Worm (Caenorhabditis elegans) whole organism, young adult: ENCODE data around the gene spat-1.

ENCODE experiments used
- athp-1 ChIP-seq: sonication (generic microtip); optimal IDR thresholded peaks from 2 replicates; lab custom pipeline; 2017; ENCODE audit warnings: mild to moderate bottlenecking, missing genetic modification characterization, missing compliant biosample characterization
- lin-35 ChIP-seq, 3 experiments: fragments of 150-350 bp in 2 of 3; sonication (generic microtip) in 1 of 3; optimal IDR thresholded peaks; 2 replicates each; lab custom pipeline; 2014 to 2018; ENCODE audit warnings: missing biosample characterization in 3 of 3, missing genetic modification characterization in 3 of 3, missing genetic modification reagents in 3 of 3
- lsy-27 ChIP-seq: sonication (generic microtip); optimal IDR thresholded peaks from 2 replicates; lab custom pipeline; 2017; ENCODE audit warnings: missing genetic modification characterization, mild to moderate bottlenecking, missing compliant biosample characterization, antibody characterized with exemption, missing genotype, borderline replicate concordance; ENCODE audit not compliant: insufficient read depth
- nfya-1 ChIP-seq: sonication (generic microtip); optimal IDR thresholded peaks from 2 replicates; lab custom pipeline; 2017; ENCODE audit warnings: antibody characterized with exemption, missing compliant biosample characterization, missing genetic modification characterization, borderline replicate concordance; ENCODE audit not compliant: insufficient read depth

DNA sequence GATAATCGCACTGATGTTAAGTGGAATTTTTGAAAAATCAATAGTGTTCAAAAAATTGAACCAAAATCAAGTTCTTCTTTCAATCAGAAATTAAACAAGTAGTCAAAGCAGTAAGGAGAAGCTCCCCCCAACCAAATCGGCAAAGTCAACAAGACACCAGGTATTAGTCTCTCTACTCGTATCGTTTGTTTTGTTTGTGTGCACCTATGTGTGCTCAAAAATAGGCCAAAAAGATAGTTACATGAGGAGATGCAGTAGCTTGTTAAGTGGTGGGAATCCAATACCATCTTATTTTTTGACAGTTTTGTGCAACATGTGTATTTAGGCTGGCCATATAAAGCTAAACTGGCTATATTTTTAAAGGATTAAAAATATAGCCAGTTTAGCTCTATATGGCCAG is 22.3 kb upstream of the spat-1 start, which contains the start of gene K10H10.12:
- TF ChIP-seq nfya-1 (tag; lab: Kevin White, UChicago) (no peak), lsy-27 (tag; lab: Kevin White, UChicago) (no peak), lin-35 (GFP tag; optimal IDR thresholded peaks at IDR 0.05; lab: Kevin White, UChicago) (no peak), athp-1 (tag; lab: Kevin White, UChicago) (no peak)
